Fruit fly (Drosophila melanogaster): ENCODE measurements around the gene b.

The b gene

DNA sequence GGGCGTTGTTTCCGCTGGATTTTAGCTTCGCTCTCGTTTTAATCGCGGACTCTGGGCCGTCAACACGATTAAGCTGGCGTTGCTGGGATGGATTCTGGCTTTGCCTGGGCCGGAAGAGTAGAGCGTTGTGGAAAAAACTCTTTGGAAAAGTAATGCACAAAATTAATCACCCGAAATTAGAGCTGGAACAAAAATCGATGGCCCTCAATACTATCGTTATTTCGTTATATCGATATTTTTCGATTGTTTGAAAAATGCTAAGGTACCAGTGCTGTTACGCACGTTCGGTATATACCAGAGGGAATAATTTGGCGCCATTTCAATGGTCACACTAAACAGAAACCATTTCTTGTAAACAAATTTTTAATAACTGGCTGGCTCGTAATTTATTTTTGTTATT, 8.5 kb downstream of the b start, which contains the start of the genes Arpc1 and Orc5 (continued):
- TF ChIP-seq CG18011 (GFP tag; optimal IDR thresholded peaks at IDR 0.05) (peak; percentile 50), pzg (GFP tag; optimal IDR thresholded peaks at IDR 0.05) (peak; percentile 96), CG33557 (GFP tag; optimal IDR thresholded peaks at IDR 0.05) (no peak), CG14860 (GFP tag; IDR thresholded peaks at IDR 0.05; ENCODE audit: partially characterized antibody) (peak; percentile 83), Abd-B (GFP tag; optimal IDR thresholded peaks at IDR 0.05) (peak; percentile 17), onecut (GFP tag; IDR thresholded peaks at IDR 0.05) (peak; percentile 48), insv (GFP tag; optimal IDR thresholded peaks at IDR 0.05) (peak in 1 of 2 experiments; percentile 4), HmgD (GFP tag; optimal IDR thresholded peaks at IDR 0.05) (peak; percentile 46), ato (GFP tag; IDR thresholded peaks at IDR 0.05; ENCODE audit: partially characterized antibody) (peak; percentile 81), CG17829 (tag; optimal IDR thresholded peaks at IDR 0.05) (peak; percentile 9), CG9876 (GFP tag; optimal IDR thresholded peaks at IDR 0.05) (no peak), wek (GFP tag; optimal IDR thresholded peaks at IDR 0.05) (no peak), Myb (GFP tag; optimal IDR thresholded peaks at IDR 0.05) (peak; percentile 83), YL-1 (GFP tag; optimal IDR thresholded peaks at IDR 0.05) (peak; percentile 82), CG6791 (GFP tag; IDR thresholded peaks at IDR 0.05; ENCODE audit: partially characterized antibody) (peak; percentile 93), CG13287 (GFP tag; IDR thresholded peaks at IDR 0.05; ENCODE audit: partially characterized antibody) (peak; percentile 93), CG34224 (GFP tag; IDR thresholded peaks at IDR 0.05; ENCODE audit: partially characterized antibody) (peak; percentile 94), HLH4C (GFP tag; IDR thresholded peaks at IDR 0.05; ENCODE audit: partially characterized antibody) (peak; percentile 77), CG7963 (GFP tag; IDR thresholded peaks at IDR 0.05; ENCODE audit: partially characterized antibody) (peak; percentile 69), CG7271 (tag; optimal IDR thresholded peaks at IDR 0.05) (peak; percentile 50), CG9797 (GFP tag; optimal IDR thresholded peaks at IDR 0.05) (peak; percentile 86), Scr (GFP tag; IDR thresholded peaks at IDR 0.05; ENCODE audit: partially characterized antibody) (peak; percentile 86), gem (tag; optimal IDR thresholded peaks at IDR 0.05) (no peak), trem (tag; optimal IDR thresholded peaks at IDR 0.05) (peak; percentile 76), CoRest (tag; optimal IDR thresholded peaks at IDR 0.05) (peak; percentile 25), CG4282 (GFP tag; optimal IDR thresholded peaks at IDR 0.05) (no peak), MBD-R2 (GFP tag; IDR thresholded peaks at IDR 0.05) (peak; percentile 90), gfzf (GFP tag; optimal IDR thresholded peaks at IDR 0.05) (peak; percentile 93), Bgb (GFP tag; IDR thresholded peaks at IDR 0.05; ENCODE audit: partially characterized antibody) (peak; percentile 87), CG12744 (GFP tag; optimal IDR thresholded peaks at IDR 0.05) (no peak), CG15514 (GFP tag; optimal IDR thresholded peaks at IDR 0.05) (peak; percentile 51), knrl (GFP tag; IDR thresholded peaks at IDR 0.05; ENCODE audit: partially characterized antibody) (peak; percentile 88), Dref (GFP tag; IDR thresholded peaks at IDR 0.05) (peak; percentile 89), kay (GFP tag; optimal IDR thresholded peaks at IDR 0.05) (peak; percentile 78), row (GFP tag; IDR thresholded peaks at IDR 0.05) (peak; percentile 36; the same call in 1 of the 3 replicates), Dll (GFP tag; IDR thresholded peaks at IDR 0.05; ENCODE audit: partially characterized antibody) (peak; percentile 88), D (optimal IDR thresholded peaks at IDR 0.05) (peak; percentile 10), D (GFP tag; optimal IDR thresholded peaks at IDR 0.05) (no peak), zen (tag; optimal IDR thresholded peaks at IDR 0.05) (peak; percentile 40), CG14050 (GFP tag; IDR thresholded peaks at IDR 0.05) (no peak), CG3995 (GFP tag; optimal IDR thresholded peaks at IDR 0.05) (peak; percentile 11), CG30020 (tag; optimal IDR thresholded peaks at IDR 0.05) (peak; percentile 39), CG34422 (GFP tag; IDR thresholded peaks at IDR 0.05) (peak; percentile 29; the same call in 1 of the 3 replicates), CG42726 (GFP tag; IDR thresholded peaks at IDR 0.05; ENCODE audit: partially characterized antibody) (peak; percentile 78), CG10267 (tag; optimal IDR thresholded peaks at IDR 0.05) (peak; percentile 62), CG2129 (GFP tag; IDR thresholded peaks at IDR 0.05; ENCODE audit: partially characterized antibody) (peak; percentile 82), sna (GFP tag; IDR thresholded peaks at IDR 0.05; ENCODE audit: partially characterized antibody) (peak; percentile 84), BEAF-32 (GFP tag; optimal IDR thresholded peaks at IDR 0.05) (peak; percentile 96)

Data from whole organism, embryonic.